Worm (Caenorhabditis elegans) whole organism, L4 larva: ENCODE data around the gene 2L52.1.

ENCODE experiments used
- F10B5.3 ChIP-seq: sonication (generic microtip); optimal IDR thresholded peaks from 2 replicates; lab custom pipeline; 2016; ENCODE audit warnings: mild to moderate bottlenecking, missing genetic modification characterization, missing compliant biosample characterization
- F26F4.8 ChIP-seq: fragments of 200-800 bp; sonication (Bioruptor generic); conservative IDR thresholded peaks from 2 replicates; pipeline ENCODE4 v1.3.6; 2022; ENCODE audit warnings: missing genetic modification characterization, missing compliant biosample characterization
- F37D6.2 ChIP-seq: sonication (generic microtip); optimal IDR thresholded peaks from 2 replicates; lab custom pipeline; 2016; ENCODE audit warnings: mild to moderate bottlenecking, missing genetic modification characterization, missing compliant biosample characterization
- F44E2.7 ChIP-seq: fragments of 200-800 bp; sonication (Bioruptor generic); IDR thresholded peaks from 2 replicates; pipeline ENCODE4 v2.1.2; 2022; ENCODE audit warnings: missing genetic modification characterization, missing compliant biosample characterization
- R02D3.7 ChIP-seq: fragments of 150-350 bp; sonication (generic microtip); optimal IDR thresholded peaks from 3 replicates; lab custom pipeline; 2014; ENCODE audit warnings: missing biosample characterization, missing genetic modification characterization
- T20F7.1 ChIP-seq: fragments of 200-800 bp; sonication (Bioruptor generic); optimal IDR thresholded peaks from 2 replicates; lab custom pipeline; 2018; ENCODE audit warnings: mild to moderate bottlenecking, missing genetic modification characterization, missing compliant biosample characterization
- T26A8.4 ChIP-seq: fragments of 200-800 bp; sonication (Bioruptor generic); IDR thresholded peaks from 2 replicates; pipeline ENCODE4 v1.3.6; 2022; ENCODE audit warnings: missing genetic modification characterization, missing compliant biosample characterization
- Y105C5A.15 ChIP-seq: fragments of 200-800 bp; sonication (Bioruptor generic); IDR thresholded peaks from 2 replicates; pipeline ENCODE4 v1.3.6; 2022; ENCODE audit warnings: missing genetic modification characterization, missing compliant biosample characterization
- Y5F2A.4 ChIP-seq: fragments of 200-800 bp; sonication (Bioruptor generic); optimal IDR thresholded peaks from 2 replicates; lab custom pipeline; 2018; ENCODE audit warnings: mild to moderate bottlenecking, missing genetic modification characterization, missing compliant biosample characterization
- ZK546.5 ChIP-seq, 2 experiments: sonication (generic microtip); optimal IDR thresholded peaks; 2 replicates each; lab custom pipeline; 2017; ENCODE audit warnings: missing biosample characterization in 2 of 2, missing genetic modification characterization in 2 of 2
- ama-1 ChIP-seq: fragments of 150-350 bp; optimal IDR thresholded peaks from 2 replicates; lab custom pipeline; 2014; ENCODE audit warnings: inconsistent platforms, mixed read lengths
- arid-1 ChIP-seq: fragments of 200-800 bp; sonication (Bioruptor generic); conservative IDR thresholded peaks from 2 replicates; pipeline ENCODE4 v1.3.6; 2022; ENCODE audit warnings: missing genetic modification reagents, missing genetic modification characterization, missing compliant biosample characterization
- attf-4 ChIP-seq: sonication (generic microtip); optimal IDR thresholded peaks from 3 replicates; lab custom pipeline; 2017; ENCODE audit warnings: missing biosample characterization, missing genetic modification characterization
- ceh-20 ChIP-seq: fragments of 200-800 bp; sonication (Bioruptor generic); IDR thresholded peaks from 2 replicates; pipeline ENCODE4 v1.3.6; 2022; ENCODE audit warnings: missing genetic modification reagents, missing genetic modification characterization, missing compliant biosample characterization
- ceh-44 ChIP-seq: fragments of 200-800 bp; sonication (Bioruptor generic); IDR thresholded peaks from 2 replicates; pipeline ENCODE4 v1.3.6; 2022; ENCODE audit warnings: missing genetic modification reagents, missing genetic modification characterization, missing compliant biosample characterization
- ceh-62 ChIP-seq: sonication (generic microtip); optimal IDR thresholded peaks from 2 replicates; lab custom pipeline; 2017; ENCODE audit warnings: missing biosample characterization, missing genetic modification characterization
- ceh-82 ChIP-seq: sonication (generic microtip); optimal IDR thresholded peaks from 2 replicates; lab custom pipeline; 2017; ENCODE audit warnings: missing biosample characterization, missing genetic modification characterization
- ces-1 ChIP-seq: fragments of 150-350 bp; sonication (generic microtip); optimal IDR thresholded peaks from 4 replicates; lab custom pipeline; 2014; ENCODE audit warnings: missing biosample characterization, missing genetic modification reagents, missing genetic modification characterization
- ctbp-1 ChIP-seq: fragments of 200-800 bp; sonication (Bioruptor generic); IDR thresholded peaks from 2 replicates; pipeline ENCODE4 v1.3.6; 2022; ENCODE audit warnings: missing genetic modification reagents, missing genetic modification characterization, missing compliant biosample characterization
- daf-16 ChIP-seq, 3 experiments: sonication (generic microtip); optimal IDR thresholded peaks; 2 replicates each; lab custom pipeline; 2016 to 2017; ENCODE audit warnings: missing genetic modification characterization in 3 of 3, missing genetic modification reagents in 3 of 3, mild to moderate bottlenecking in 2 of 3, missing compliant biosample characterization in 2 of 3, missing biosample characterization in 1 of 3, moderate library complexity in 1 of 3
- daf-8 ChIP-seq: fragments of 200-800 bp; sonication (Bioruptor generic); IDR thresholded peaks from 2 replicates; pipeline ENCODE4 v1.3.6; 2022; ENCODE audit warnings: missing genetic modification characterization, missing compliant biosample characterization
- duxl-1 ChIP-seq: sonication (generic microtip); optimal IDR thresholded peaks from 2 replicates; lab custom pipeline; 2016; ENCODE audit warnings: mild to moderate bottlenecking, missing genetic modification characterization, moderate library complexity, missing compliant biosample characterization; ENCODE audit not compliant: poor library complexity
- dve-1 ChIP-seq: sonication (generic microtip); optimal IDR thresholded peaks from 2 replicates; lab custom pipeline; 2017; ENCODE audit warnings: antibody characterized with exemption, mild to moderate bottlenecking, missing genetic modification characterization, missing compliant biosample characterization; ENCODE audit not compliant: insufficient read depth
- egl-43 ChIP-seq: fragments of 200-800 bp; sonication (Bioruptor generic); IDR thresholded peaks from 2 replicates; pipeline ENCODE4 v1.3.6; 2022; ENCODE audit warnings: missing genetic modification reagents, missing genetic modification characterization, missing compliant biosample characterization
- fkh-10 ChIP-seq: fragments of 150-350 bp; optimal IDR thresholded peaks from 2 replicates; lab custom pipeline; 2014; ENCODE audit warnings: missing biosample characterization, missing genetic modification reagents, missing genetic modification characterization
- hmg-1.1 ChIP-seq: fragments of 200-800 bp; sonication (Bioruptor generic); IDR thresholded peaks from 2 replicates; pipeline ENCODE4 v1.3.6; 2022; ENCODE audit warnings: missing genetic modification reagents, missing genetic modification characterization, missing compliant biosample characterization
- lim-7 ChIP-seq: fragments of 200-800 bp; sonication (Bioruptor generic); IDR thresholded peaks from 2 replicates; pipeline ENCODE4 v1.3.6; 2022; ENCODE audit warnings: missing genetic modification characterization, missing compliant biosample characterization
- lin-13 ChIP-seq: fragments of 150-350 bp; optimal IDR thresholded peaks from 2 replicates; lab custom pipeline; 2014; ENCODE audit warnings: missing biosample characterization, missing genetic modification reagents, missing genetic modification characterization
- lir-3 ChIP-seq: sonication (generic microtip); optimal IDR thresholded peaks from 2 replicates; lab custom pipeline; 2016; ENCODE audit warnings: mild to moderate bottlenecking, missing genetic modification characterization, missing compliant biosample characterization
- lsy-2 ChIP-seq, 2 experiments: fragments of 150-350 bp in 1 of 2; sonication (generic microtip) in 1 of 2; optimal IDR thresholded peaks; 2 replicates each; lab custom pipeline; 2014 to 2017; ENCODE audit warnings: missing biosample characterization in 2 of 2, missing genetic modification characterization in 2 of 2
- madf-5 ChIP-seq, 2 experiments: fragments of 200-800 bp; sonication (Bioruptor generic); IDR thresholded peaks; 2 replicates each; pipeline ENCODE4 v1.3.6; 2022; ENCODE audit warnings: missing compliant biosample characterization in 2 of 2, missing genetic modification characterization in 2 of 2
- madf-9 ChIP-seq: fragments of 200-800 bp; sonication (Bioruptor generic); conservative IDR thresholded peaks from 2 replicates; pipeline ENCODE4 v1.3.6; 2022; ENCODE audit warnings: missing genetic modification reagents, missing genetic modification characterization, missing compliant biosample characterization
- mep-1 ChIP-seq: fragments of 150-350 bp; sonication (generic microtip); optimal IDR thresholded peaks from 3 replicates; lab custom pipeline; 2014; ENCODE audit warnings: missing biosample characterization, missing genetic modification characterization
- mes-2 ChIP-seq: sonication (generic microtip); optimal IDR thresholded peaks from 2 replicates; lab custom pipeline; 2016; ENCODE audit warnings: missing genotype, mild to moderate bottlenecking, missing genetic modification characterization, missing compliant biosample characterization; ENCODE audit not compliant: poor library complexity, severe bottlenecking
- nhr-111 ChIP-seq: fragments of 200-800 bp; sonication (Bioruptor generic); optimal IDR thresholded peaks from 2 replicates; lab custom pipeline; 2018; ENCODE audit warnings: mild to moderate bottlenecking, missing genetic modification characterization, missing compliant biosample characterization
- nhr-28 ChIP-seq: fragments of 150-350 bp; optimal IDR thresholded peaks from 2 replicates; lab custom pipeline; 2014; ENCODE audit warnings: missing biosample characterization, missing genetic modification characterization
- nhr-6 ChIP-seq: fragments of 150-350 bp; optimal IDR thresholded peaks from 2 replicates; lab custom pipeline; 2014; ENCODE audit warnings: missing biosample characterization, missing genetic modification characterization
- nhr-77 ChIP-seq: fragments of 150-350 bp; optimal IDR thresholded peaks from 2 replicates; lab custom pipeline; 2014; ENCODE audit warnings: missing biosample characterization, missing genetic modification characterization
- pha-4 ChIP-seq, 2 experiments: fragments of 150-350 bp in 1 of 2; fragments of 200-800 bp in 1 of 2; sonication (Bioruptor generic) in 1 of 2; IDR thresholded peaks in 1 of 2; optimal IDR thresholded peaks in 1 of 2; 2 replicates each; pipeline versions ENCODE4 v1.3.6 to Lab custom; 2014 to 2022; ENCODE audit warnings: missing genetic modification characterization in 2 of 2, missing genetic modification reagents in 2 of 2, missing biosample characterization in 1 of 2, missing compliant biosample characterization in 1 of 2
- php-3 ChIP-seq: fragments of 200-800 bp; sonication (Bioruptor generic); IDR thresholded peaks from 2 replicates; pipeline ENCODE4 v1.3.6; 2022; ENCODE audit warnings: missing genetic modification reagents, missing genetic modification characterization, missing compliant biosample characterization
- pqm-1 ChIP-seq: sonication (generic microtip); optimal IDR thresholded peaks from 2 replicates; lab custom pipeline; 2017; ENCODE audit warnings: missing biosample characterization, missing genetic modification characterization
- rbr-2 ChIP-seq: sonication (generic microtip); optimal IDR thresholded peaks from 2 replicates; lab custom pipeline; 2016; ENCODE audit warnings: missing genotype, missing genetic modification characterization, missing compliant biosample characterization
- skn-1 ChIP-seq: fragments of 150-350 bp; optimal IDR thresholded peaks from 2 replicates; lab custom pipeline; 2014; ENCODE audit warnings: missing biosample characterization, missing genetic modification characterization
- snpc-1.2 ChIP-seq: fragments of 200-800 bp; sonication (Bioruptor generic); IDR thresholded peaks from 2 replicates; pipeline ENCODE4 v1.3.6; 2022; ENCODE audit warnings: missing genetic modification reagents, missing genetic modification characterization, missing compliant biosample characterization
- tag-97 ChIP-seq: fragments of 200-800 bp; sonication (Bioruptor generic); IDR thresholded peaks from 2 replicates; pipeline ENCODE4 v1.3.6; 2022; ENCODE audit warnings: missing genetic modification characterization, missing compliant biosample characterization
- tra-1 ChIP-seq: fragments of 200-800 bp; sonication (Bioruptor generic); IDR thresholded peaks from 2 replicates; pipeline ENCODE4 v1.3.6; 2022; ENCODE audit warnings: missing genetic modification reagents, missing genetic modification characterization, missing compliant biosample characterization
- unc-130 ChIP-seq: sonication (generic microtip); optimal IDR thresholded peaks from 2 replicates; lab custom pipeline; 2016; ENCODE audit warnings: missing genetic modification reagents, missing genetic modification characterization, missing compliant biosample characterization
- zag-1 ChIP-seq: fragments of 150-350 bp; optimal IDR thresholded peaks from 2 replicates; lab custom pipeline; 2014; ENCODE audit warnings: missing biosample characterization, missing genetic modification characterization
- zfp-3 ChIP-seq: fragments of 200-800 bp; sonication (Bioruptor generic); conservative IDR thresholded peaks from 2 replicates; pipeline ENCODE4 v1.3.6; 2022; ENCODE audit warnings: missing genetic modification reagents, missing genetic modification characterization, missing compliant biosample characterization
- zip-11 ChIP-seq: fragments of 200-800 bp; sonication (Bioruptor generic); IDR thresholded peaks from 2 replicates; pipeline ENCODE4 v1.3.6; 2022; ENCODE audit warnings: missing genetic modification characterization, missing compliant biosample characterization
- ztf-11 ChIP-seq: fragments of 150-350 bp; optimal IDR thresholded peaks from 2 replicates; lab custom pipeline; 2014; ENCODE audit warnings: missing biosample characterization, missing genetic modification characterization

The 2L52.1 gene

ce11 chrII:24559-24998 is 22.9 kb downstream of the 2L52.1 start, which contains the start of gene enee-1 (continued):
- no peak for TF ChIP-seq R02D3.7 (tag; lab: Kevin White, UChicago)
- TF ChIP-seq ceh-62 (tag; lab: Kevin White, UChicago): no peak
- TF ChIP-seq hmg-1.1 (GFP tag; lab: Robert Waterston, UW): peak; percentile 75
- no peak for TF ChIP-seq ces-1
- TF ChIP-seq Y5F2A.4 (GFP tag; lab: Kevin White, UChicago): peak; percentile 25
- no peak for TF ChIP-seq zag-1 (tag; lab: Kevin White, UChicago)
- TF ChIP-seq dve-1 (tag; lab: Kevin White, UChicago): peak; percentile 92
- no peak for TF ChIP-seq lir-3 (tag; lab: Kevin White, UChicago)
- TF ChIP-seq pha-4 (GFP tag; IDR thresholded peaks at IDR 0.05; lab: Robert Waterston, UW): peak; percentile 26; the same call in 1 of the 2 replicates
- TF ChIP-seq pha-4 (tag; optimal IDR thresholded peaks at IDR 0.05; lab: Kevin White, UChicago): peak; percentile 59
- peak; percentile 87 for TF ChIP-seq mep-1 (tag; lab: Kevin White, UChicago)
- no peak for TF ChIP-seq lim-7 (GFP tag; lab: Robert Waterston, UW)
- peak; percentile 48 for TF ChIP-seq F10B5.3 (tag; lab: Kevin White, UChicago)
- no peak for TF ChIP-seq ZK546.5 (tag; optimal IDR thresholded peaks at IDR 0.05; lab: Kevin White, UChicago)
- TF ChIP-seq lin-13: peak; percentile 61
- peak; percentile 94 for TF ChIP-seq T26A8.4 (GFP tag; lab: Robert Waterston, UW)
- TF ChIP-seq ceh-44 (GFP tag; lab: Robert Waterston, UW): no peak
- peak; percentile 15 for TF ChIP-seq F37D6.2 (tag; lab: Kevin White, UChicago)
- peak; percentile 67 for TF ChIP-seq fkh-10
- TF ChIP-seq ama-1 (lab: Kevin White, UChicago): peak; percentile 90
- no peak for TF ChIP-seq tag-97 (GFP tag; lab: Robert Waterston, UW)
- no peak for TF ChIP-seq egl-43 (GFP tag; lab: Robert Waterston, UW)
- TF ChIP-seq snpc-1.2: no peak
- no peak for TF ChIP-seq ztf-11 (tag; lab: Kevin White, UChicago)
- no peak for TF ChIP-seq ceh-82 (tag; lab: Kevin White, UChicago)
- TF ChIP-seq ctbp-1 (GFP tag; lab: Robert Waterston, UW): peak; percentile 39; the same call in 1 of the 2 replicates
- TF ChIP-seq arid-1 (GFP tag; lab: Robert Waterston, UW): peak; percentile 52
- TF ChIP-seq F26F4.8 (GFP tag; lab: Robert Waterston, UW): no peak
- no peak for TF ChIP-seq zip-11 (GFP tag; lab: Robert Waterston, UW)
- TF ChIP-seq nhr-111 (GFP tag; lab: Kevin White, UChicago): no peak
- TF ChIP-seq lsy-2 (tag; optimal IDR thresholded peaks at IDR 0.05; lab: Kevin White, UChicago): peak; percentile 42 to 89
- TF ChIP-seq attf-4: no peak
- peak; percentile 72 for TF ChIP-seq rbr-2
- no peak for TF ChIP-seq ceh-20 (GFP tag; lab: Robert Waterston, UW)
- peak; percentile 31; the same call in 1 of the 2 replicates for TF ChIP-seq madf-9
- peak; percentile 84 for TF ChIP-seq T20F7.1 (GFP tag; lab: Kevin White, UChicago)
- peak; percentile 56 for TF ChIP-seq nhr-77 (tag; lab: Kevin White, UChicago)
- peak; percentile 36 for TF ChIP-seq nhr-28 (tag; lab: Kevin White, UChicago)
- TF ChIP-seq tra-1 (GFP tag; lab: Robert Waterston, UW): no peak
- peak; percentile 90 for TF ChIP-seq mes-2
- no peak for TF ChIP-seq Y105C5A.15 (GFP tag; lab: Robert Waterston, UW)
- TF ChIP-seq F44E2.7 (GFP tag; lab: Robert Waterston, UW): no peak
- TF ChIP-seq php-3 (GFP tag; lab: Robert Waterston, UW): 0 out of 2 replicates have a peak, but pooled peaks have one; percentile 6
- no peak for TF ChIP-seq zfp-3 (GFP tag; lab: Robert Waterston, UW)
- TF ChIP-seq skn-1: no peak
- no peak for TF ChIP-seq unc-130 (GFP tag; lab: Kevin White, UChicago)
- peak; percentile 75 for TF ChIP-seq duxl-1 (tag; lab: Kevin White, UChicago)
- no peak for TF ChIP-seq madf-5 (GFP tag; IDR thresholded peaks at IDR 0.05; lab: Robert Waterston, UW)
- no peak for TF ChIP-seq pqm-1 (tag; lab: Kevin White, UChicago)
- no peak for TF ChIP-seq daf-16 (GFP tag; optimal IDR thresholded peaks at IDR 0.05; lab: Kevin White, UChicago)
- peak; percentile 36 for TF ChIP-seq daf-16 (tag; optimal IDR thresholded peaks at IDR 0.05; lab: Kevin White, UChicago)
- TF ChIP-seq nhr-6 (tag; lab: Kevin White, UChicago): peak; percentile 93
- no peak for TF ChIP-seq daf-8 (GFP tag; lab: Robert Waterston, UW)
